Fruit fly (Drosophila melanogaster) whole organism, wandering third instar larva: Measurements from ENCODE around the gene CG8142.

ENCODE experiments used
- CG9705 ChIP-seq: fragments of 200-800 bp; sonication (Bioruptor generic); optimal IDR thresholded peaks from 2 replicates; lab custom pipeline; 2018; ENCODE audit warnings: missing biosample characterization, mild to moderate bottlenecking, missing genetic modification characterization
- Hr78 ChIP-seq: fragments of >200 bp; optimal IDR thresholded peaks from 2 replicates; lab custom pipeline; 2017; ENCODE audit warnings: missing biosample characterization, missing genetic modification characterization
- OdsH ChIP-seq: fragments of 200-800 bp; sonication (Bioruptor generic); optimal IDR thresholded peaks from 2 replicates; lab custom pipeline; 2016; ENCODE audit warnings: missing biosample characterization, mild to moderate bottlenecking, missing genetic modification characterization
- dl ChIP-seq, 2 experiments: fragments of 175-275, 200-275 bp in 1 of 2; fragments of 200-275 bp in 1 of 2; sonication (Bioruptor generic); optimal IDR thresholded peaks; lab custom pipeline; 2018; ENCODE audit warnings: mild to moderate bottlenecking in 2 of 2, missing biosample characterization in 2 of 2, missing genetic modification characterization in 2 of 2, moderate library complexity in 2 of 2; ENCODE audit not compliant: partially characterized antibody in 2 of 2, insufficient read depth in 1 of 2
- ey ChIP-seq: fragments of 200-800 bp; sonication (Bioruptor generic); optimal IDR thresholded peaks from 2 replicates; lab custom pipeline; 2016; ENCODE audit warnings: missing biosample characterization, missing genetic modification characterization
- pan ChIP-seq: fragments of >200 bp; optimal IDR thresholded peaks from 2 replicates; lab custom pipeline; 2017

DNA sequence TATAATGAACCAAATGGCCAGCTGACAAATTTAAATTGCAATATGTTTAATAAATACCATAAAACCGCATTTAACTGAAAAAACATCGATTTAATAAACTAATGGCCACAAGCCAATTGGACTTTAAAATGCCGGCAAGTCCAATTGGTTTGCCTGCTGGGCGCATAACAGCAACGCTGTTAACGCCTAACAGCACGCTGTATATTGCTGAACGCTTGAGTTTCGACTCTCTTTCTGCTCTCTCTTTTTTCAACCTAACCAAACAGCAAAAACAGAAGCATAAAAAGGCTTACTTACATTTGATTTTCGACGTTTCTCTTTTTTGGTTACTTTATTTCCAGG is 41.6 kb upstream of the CG8142 start:
- TF ChIP-seq CG9705 (GFP tag; lab: Kevin White, UChicago) (no peak), dl (GFP tag; optimal IDR thresholded peaks at IDR 0.05; lab: Kevin White, UChicago; ENCODE audit: insufficient read depth in 1 of 2, partially characterized antibody in 2 of 2) (no peak), Hr78 (no peak), pan (lab: Kevin White, UChicago) (no peak), ey (GFP tag; lab: Kevin White, UChicago) (no peak), OdsH (GFP tag; lab: Kevin White, UChicago) (no peak)
